Worm (Caenorhabditis elegans): ENCODE measurements around the gene ptr-5.

Gene ptr-5

ce11 chrX:17356748-17357147 is 38.4 kb downstream of the ptr-5 start:
- no peak for TF ChIP-seq cey-2 (tag; optimal IDR thresholded peaks at IDR 0.05; ENCODE audit: borderline replicate concordance, insufficient read depth)
- no peak for TF ChIP-seq spr-1 (tag; optimal IDR thresholded peaks at IDR 0.05)
- no peak for TF ChIP-seq jun-1 (tag; optimal IDR thresholded peaks at IDR 0.05)
- TF ChIP-seq nhr-25 (tag; optimal IDR thresholded peaks at IDR 0.05; ENCODE audit: borderline replicate concordance, insufficient read depth), result no peak
- TF ChIP-seq vab-7 (GFP tag; IDR thresholded peaks at IDR 0.05), result no peak
- TF ChIP-seq lin-13 (GFP tag; optimal IDR thresholded peaks at IDR 0.05), result no peak
- no peak for TF ChIP-seq ztf-11 (tag; optimal IDR thresholded peaks at IDR 0.05)
- TF ChIP-seq nhr-6 (tag; optimal IDR thresholded peaks at IDR 0.05), result no peak
- TF ChIP-seq skn-1 (tag; optimal IDR thresholded peaks at IDR 0.05), result no peak
- no peak for TF ChIP-seq dmd-8 (GFP tag; IDR thresholded peaks at IDR 0.05)

ce11 chrX:17359452-17359851 is 41.1 kb downstream of the ptr-5 start, which contains the start of gene npr-36:
Gene npr-36, plus strand, starts transcription at chrX:17359752.
- TF ChIP-seq mxl-2 (GFP tag; conservative IDR thresholded peaks at IDR 0.05) (no peak), vab-7 (GFP tag; IDR thresholded peaks at IDR 0.05) (no peak), tra-1 (GFP tag; IDR thresholded peaks at IDR 0.05) (no peak), nhr-28 (tag; optimal IDR thresholded peaks at IDR 0.05) (no peak), mxl-3 (GFP tag; optimal IDR thresholded peaks at IDR 0.05) (no peak), unc-62 (GFP tag; optimal IDR thresholded peaks at IDR 0.05 in 1 of 2) (peak in 1 of 2 experiments; percentile 77), unc-62 (tag; optimal IDR thresholded peaks at IDR 0.05) (no peak), F37D6.2 (tag; optimal IDR thresholded peaks at IDR 0.05) (no peak), F44E2.7 (GFP tag; IDR thresholded peaks at IDR 0.05) (no peak)

- no peak for TF ChIP-seq mep-1 (tag; optimal IDR thresholded peaks at IDR 0.05)
- TF ChIP-seq F44E2.7 (GFP tag; IDR thresholded peaks at IDR 0.05), result no peak
- TF ChIP-seq daf-8 (GFP tag; IDR thresholded peaks at IDR 0.05), result no peak
- TF ChIP-seq hlh-11 (tag; optimal IDR thresholded peaks at IDR 0.05), result no peak
- no peak for TF ChIP-seq lin-13 (GFP tag; optimal IDR thresholded peaks at IDR 0.05)
These were observed 44.1 kb downstream of the ptr-5 start, which contains the start of gene F10D7.11 for ce11 chrX:17362529-17362928. Gene F10D7.11, plus strand, starts transcription at chrX:17362829.

ce11 chrX:17363491-17363890 is 45.1 kb downstream of the ptr-5 start:
- TF ChIP-seq lin-15B (tag; optimal IDR thresholded peaks at IDR 0.05) (no peak), zag-1 (tag; optimal IDR thresholded peaks at IDR 0.05) (no peak), nhr-11 (tag; optimal IDR thresholded peaks at IDR 0.05) (no peak), Y5F2A.4 (GFP tag; optimal IDR thresholded peaks at IDR 0.05) (no peak), snpc-4 (tag; optimal IDR thresholded peaks at IDR 0.05) (no peak), madf-5 (GFP tag; IDR thresholded peaks at IDR 0.05) (0 out of 4 replicates have a peak, but pooled peaks of 1 of the 2 experiments have one; percentile 54), nhr-237 (tag; optimal IDR thresholded peaks at IDR 0.05) (no peak), aha-1 (tag) (peak; percentile 53)

- TF ChIP-seq ceh-28 (tag; optimal IDR thresholded peaks at IDR 0.05) (no peak), tra-1 (GFP tag; IDR thresholded peaks at IDR 0.05) (no peak), skn-1 (tag; optimal IDR thresholded peaks at IDR 0.05) (no peak), ama-1 (optimal IDR thresholded peaks at IDR 0.05) (no peak), mes-2 (tag; optimal IDR thresholded peaks at IDR 0.05; ENCODE audit: poor library complexity, severe bottlenecking) (no peak), hlh-30 (tag; optimal IDR thresholded peaks at IDR 0.05; ENCODE audit: insufficient read depth) (no peak), set-16 (GFP tag; IDR thresholded peaks at IDR 0.05) (no peak), snpc-4 (tag; optimal IDR thresholded peaks at IDR 0.05) (no peak), madf-5 (GFP tag; IDR thresholded peaks at IDR 0.05) (no peak)
These were observed 50.2 kb downstream of the ptr-5 start, which contains the start of gene mfsd-10 for ce11 chrX:17368542-17368941. Gene mfsd-10, minus strand, starts transcription at chrX:17368642.

Data from whole organism, L4 larva.